Fruit fly (Drosophila melanogaster) whole organism, wandering third instar larva: ENCODE measurements around the gene nab.

Experiments used
- Abd-B ChIP-seq: fragments of >200 bp; optimal IDR thresholded peaks from 2 replicates; lab custom pipeline; 2017; ENCODE audit warnings: missing biosample characterization, missing genetic modification characterization
- CG32264 ChIP-seq: fragments of 200-800 bp; sonication (Bioruptor generic); optimal IDR thresholded peaks from 2 replicates; lab custom pipeline; 2016; ENCODE audit warnings: missing biosample characterization, missing genetic modification characterization
- CG9705 ChIP-seq: fragments of 200-800 bp; sonication (Bioruptor generic); optimal IDR thresholded peaks from 2 replicates; lab custom pipeline; 2018; ENCODE audit warnings: missing biosample characterization, mild to moderate bottlenecking, missing genetic modification characterization
- CrebA ChIP-seq: fragments of 200-800 bp; sonication (Bioruptor generic); optimal IDR thresholded peaks from 2 replicates; lab custom pipeline; 2016; ENCODE audit warnings: missing biosample characterization, mild to moderate bottlenecking, missing genetic modification characterization, borderline replicate concordance
- Dfd ChIP-seq: fragments of >200 bp; optimal IDR thresholded peaks from 2 replicates; lab custom pipeline; 2017; ENCODE audit warnings: missing biosample characterization, missing genetic modification characterization
- Dif ChIP-seq: fragments of 200-275, 200-300 bp; sonication (Bioruptor generic); optimal IDR thresholded peaks from 2 replicates; lab custom pipeline; 2018; ENCODE audit warnings: missing biosample characterization, missing genetic modification characterization; ENCODE audit not compliant: partially characterized antibody
- GATAd ChIP-seq: sonication (Bioruptor generic); optimal IDR thresholded peaks from 2 replicates; lab custom pipeline; 2016; ENCODE audit warnings: missing biosample characterization, missing genetic modification characterization
- HLH106 ChIP-seq: fragments of 200-800 bp; optimal IDR thresholded peaks from 3 replicates; lab custom pipeline; 2019; ENCODE audit warnings: missing biosample characterization, mild to moderate bottlenecking, missing genetic modification characterization, moderate library complexity
- Hnf4 ChIP-seq: fragments of 200-800 bp; sonication (Bioruptor generic); optimal IDR thresholded peaks from 2 replicates; lab custom pipeline; 2016; ENCODE audit warnings: missing biosample characterization, mild to moderate bottlenecking, missing genetic modification characterization
- Hr83 ChIP-seq: fragments of 200-300 bp; sonication (Bioruptor generic); optimal IDR thresholded peaks from 2 replicates; lab custom pipeline; 2016; ENCODE audit warnings: missing biosample characterization, mild to moderate bottlenecking, missing genetic modification characterization, moderate library complexity; ENCODE audit not compliant: poor library complexity, severe bottlenecking
- Jra ChIP-seq: sonication (Bioruptor generic); optimal IDR thresholded peaks from 2 replicates; lab custom pipeline; 2016; ENCODE audit warnings: missing biosample characterization, missing genetic modification characterization
- Mio ChIP-seq: sonication (Bioruptor generic); optimal IDR thresholded peaks from 2 replicates; lab custom pipeline; 2016; ENCODE audit warnings: missing biosample characterization, missing genetic modification characterization
- N ChIP-seq: fragments of >200 bp; optimal IDR thresholded peaks from 2 replicates; lab custom pipeline; 2018; ENCODE audit warnings: missing biosample characterization, missing external identifiers, missing genetic modification characterization
- OdsH ChIP-seq: fragments of 200-800 bp; sonication (Bioruptor generic); optimal IDR thresholded peaks from 2 replicates; lab custom pipeline; 2016; ENCODE audit warnings: missing biosample characterization, mild to moderate bottlenecking, missing genetic modification characterization
- Rel ChIP-seq, 2 experiments: fragments of 200-800 bp; sonication (Bioruptor generic) in 1 of 2; optimal IDR thresholded peaks; 2 replicates in 1 of 2; 3 replicates in 1 of 2; lab custom pipeline; 2016 to 2019; ENCODE audit warnings: mild to moderate bottlenecking in 2 of 2, missing biosample characterization in 2 of 2, missing genetic modification characterization in 2 of 2, moderate library complexity in 1 of 2
- Sp1 ChIP-seq: fragments of 200-800 bp; sonication (Bioruptor generic); optimal IDR thresholded peaks from 3 replicates; lab custom pipeline; 2019; ENCODE audit warnings: missing biosample characterization, mild to moderate bottlenecking, missing genetic modification characterization, moderate library complexity
- Vsx2 ChIP-seq: fragments of 200-300, 225-300 bp; sonication (Bioruptor generic); optimal IDR thresholded peaks from 2 replicates; lab custom pipeline; 2018; ENCODE audit warnings: missing biosample characterization, missing genetic modification characterization; ENCODE audit not compliant: partially characterized antibody
- br ChIP-seq: fragments of 200-800 bp; sonication (Bioruptor generic); optimal IDR thresholded peaks from 2 replicates; lab custom pipeline; 2016; ENCODE audit warnings: missing biosample characterization, missing genetic modification characterization
- dsf ChIP-seq: sonication (Bioruptor generic); optimal IDR thresholded peaks from 2 replicates; lab custom pipeline; 2016; ENCODE audit warnings: missing biosample characterization, missing genetic modification characterization, borderline replicate concordance
- ey ChIP-seq: fragments of 200-800 bp; sonication (Bioruptor generic); optimal IDR thresholded peaks from 2 replicates; lab custom pipeline; 2016; ENCODE audit warnings: missing biosample characterization, missing genetic modification characterization
- foxo ChIP-seq, 2 experiments: fragments of 200-800 bp; sonication (Bioruptor generic); optimal IDR thresholded peaks; 2 replicates in 1 of 2; 3 replicates in 1 of 2; lab custom pipeline; 2016 to 2017; ENCODE audit warnings: missing biosample characterization in 2 of 2, missing genetic modification characterization in 2 of 2
- fru ChIP-seq: fragments of 200-800 bp; sonication (Bioruptor generic); optimal IDR thresholded peaks from 3 replicates; lab custom pipeline; 2016; ENCODE audit warnings: missing biosample characterization, mild to moderate bottlenecking, missing genetic modification characterization
- h ChIP-seq: fragments of 200-800 bp; sonication (Bioruptor generic); optimal IDR thresholded peaks from 3 replicates; lab custom pipeline; 2016; ENCODE audit warnings: missing biosample characterization, mild to moderate bottlenecking, missing genetic modification characterization
- jim ChIP-seq: fragments of 175-275, 200-325 bp; sonication (Bioruptor generic); optimal IDR thresholded peaks from 2 replicates; lab custom pipeline; 2016; ENCODE audit warnings: missing biosample characterization, mild to moderate bottlenecking, missing genetic modification characterization
- pan ChIP-seq: fragments of >200 bp; optimal IDR thresholded peaks from 2 replicates; lab custom pipeline; 2017
- psq ChIP-seq: fragments of 200-800 bp; sonication (Bioruptor generic); optimal IDR thresholded peaks from 3 replicates; lab custom pipeline; 2017; ENCODE audit warnings: missing biosample characterization, mild to moderate bottlenecking, missing genetic modification characterization, moderate library complexity
- sage ChIP-seq: fragments of 200-800 bp; sonication (Bioruptor generic); optimal IDR thresholded peaks from 2 replicates; lab custom pipeline; 2016; ENCODE audit warnings: missing biosample characterization, mild to moderate bottlenecking, missing genetic modification characterization
- sv ChIP-seq: fragments of 200-800 bp; sonication (Bioruptor generic); optimal IDR thresholded peaks from 3 replicates; lab custom pipeline; 2016; ENCODE audit warnings: missing biosample characterization, missing genetic modification characterization
- usp ChIP-seq: fragments of >200 bp; optimal IDR thresholded peaks from 2 replicates; lab custom pipeline; 2017; ENCODE audit warnings: missing biosample characterization, missing genetic modification characterization
- woc ChIP-seq: sonication (Bioruptor generic); optimal IDR thresholded peaks from 2 replicates; lab custom pipeline; 2016; ENCODE audit warnings: missing biosample characterization, mild to moderate bottlenecking, missing genetic modification characterization

The nab gene

dm6 chr3L:4121589-4121988 lies 39.1 kb downstream of the nab start:
- no peak for TF ChIP-seq N (GFP tag; lab: Kevin White, UChicago)
- no peak for TF ChIP-seq Vsx2 (GFP tag; lab: Kevin White, UChicago)
- no peak for TF ChIP-seq jim (GFP tag; lab: Kevin White, UChicago)
- no peak for TF ChIP-seq CrebA (GFP tag; lab: Kevin White, UChicago)
- no peak for TF ChIP-seq Abd-B
- TF ChIP-seq Jra (GFP tag; lab: Kevin White, UChicago) = no peak
- TF ChIP-seq Dif (GFP tag; lab: Kevin White, UChicago) = no peak
- no peak for TF ChIP-seq CG9705
- TF ChIP-seq br = no peak
- no peak for TF ChIP-seq Mio

- peak in 1 of 2 experiments; percentile 26 for TF ChIP-seq foxo (GFP tag; optimal IDR thresholded peaks at IDR 0.05; lab: Kevin White, UChicago)
- TF ChIP-seq CG32264 = no peak
- peak; percentile 1 for TF ChIP-seq ey
- TF ChIP-seq woc (GFP tag; lab: Kevin White, UChicago) = peak; percentile 65
- peak; percentile 57 for TF ChIP-seq Jra (GFP tag; lab: Kevin White, UChicago)
- peak; percentile 85 for TF ChIP-seq Hr83 (GFP tag; lab: Kevin White, UChicago)
- no peak for TF ChIP-seq Sp1 (GFP tag; lab: Kevin White, UChicago)
- peak; percentile 10 for TF ChIP-seq h (GFP tag; lab: Kevin White, UChicago)
- TF ChIP-seq OdsH (GFP tag; lab: Kevin White, UChicago) = no peak
- TF ChIP-seq Rel (GFP tag; optimal IDR thresholded peaks at IDR 0.05; lab: Kevin White, UChicago) = no peak
- TF ChIP-seq Rel (tag; optimal IDR thresholded peaks at IDR 0.05; lab: Kevin White, UChicago) = peak; percentile 58
- peak; percentile 57 for TF ChIP-seq psq (GFP tag; lab: Kevin White, UChicago)
- no peak for TF ChIP-seq dsf (GFP tag; lab: Kevin White, UChicago)
Measured at dm6 chr3L:4120358-4121349, 40.1 kb downstream of the nab start.

dm6 chr3L:4119636-4120357 lies 40.9 kb downstream of the nab start:
- peak; percentile 32 for TF ChIP-seq h (GFP tag; lab: Kevin White, UChicago)
- no peak for TF ChIP-seq fru (GFP tag; lab: Kevin White, UChicago)
- TF ChIP-seq, all 38 proteins: peak for 1

- TF ChIP-seq sv (GFP tag; lab: Kevin White, UChicago) (no peak), ey (no peak)
Measured at dm6 chr3L:4118339-4118738, 42.4 kb downstream of the nab start.

- TF ChIP-seq Sp1 (GFP tag; lab: Kevin White, UChicago) (no peak), CrebA (GFP tag; lab: Kevin White, UChicago) (no peak), foxo (GFP tag; optimal IDR thresholded peaks at IDR 0.05; lab: Kevin White, UChicago) (no peak), OdsH (GFP tag; lab: Kevin White, UChicago) (no peak), N (GFP tag; lab: Kevin White, UChicago) (no peak), psq (GFP tag; lab: Kevin White, UChicago) (no peak), Dif (GFP tag; lab: Kevin White, UChicago) (no peak), GATAd (GFP tag; lab: Kevin White, UChicago) (no peak), HLH106 (tag; lab: Kevin White, UChicago) (no peak), Jra (GFP tag; lab: Kevin White, UChicago) (no peak), pan (lab: Kevin White, UChicago) (no peak), br (no peak), Hnf4 (no peak), Hr83 (GFP tag; lab: Kevin White, UChicago) (no peak), sage (no peak), usp (GFP tag; lab: Kevin White, UChicago) (no peak), CG32264 (no peak), Dfd (GFP tag; lab: Kevin White, UChicago) (no peak)
Measured at dm6 chr3L:4117493-4117892, 43.2 kb downstream of the nab start.
